Worm (Caenorhabditis elegans) whole organism, midembryonic: ENCODE results near the gene K08D8.4.

Source experiments
- T22C8.4 ChIP-seq: fragments of 200-800 bp; sonication (Bioruptor generic); IDR thresholded peaks from 2 replicates; pipeline ENCODE4 v1.3.6; 2022; ENCODE audit warnings: missing genetic modification characterization, missing compliant biosample characterization
- cog-1 ChIP-seq: sonication (generic microtip); optimal IDR thresholded peaks from 2 replicates; lab custom pipeline; 2016; ENCODE audit warnings: missing genetic modification characterization, missing compliant biosample characterization
- med-1 ChIP-seq: sonication (generic microtip); optimal IDR thresholded peaks from 2 replicates; lab custom pipeline; 2017; ENCODE audit warnings: missing genetic modification characterization, mild to moderate bottlenecking, missing compliant biosample characterization, antibody characterized with exemption, missing genetic modification reagents; ENCODE audit not compliant: insufficient read depth
- tab-1 ChIP-seq: fragments of 200-800 bp; sonication (Bioruptor generic); IDR thresholded peaks from 2 replicates; pipeline ENCODE4 v1.3.6; 2022; ENCODE audit warnings: missing genetic modification characterization, missing compliant biosample characterization

DNA sequence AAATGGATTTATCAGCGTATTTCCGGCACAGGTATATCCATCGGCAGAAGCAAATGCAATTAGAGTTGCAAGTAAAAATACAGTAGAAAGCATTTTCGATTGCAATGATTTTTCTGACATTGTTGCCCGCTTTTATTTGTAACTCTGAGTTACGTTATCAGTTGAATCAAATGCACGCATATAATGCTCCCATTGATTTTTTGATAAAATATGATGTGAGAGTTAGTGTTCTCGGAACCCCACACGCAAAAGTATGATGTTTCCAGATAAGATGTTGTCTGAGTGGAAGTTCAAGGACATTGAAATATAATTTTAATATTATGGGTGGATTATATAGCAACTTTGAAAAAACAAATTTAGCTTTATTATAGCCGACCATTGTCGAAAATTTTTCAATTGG, 2.2 kb upstream of the K08D8.4 start, which contains the start of gene K08D8.5:
- TF ChIP-seq cog-1 = no peak
- no peak for TF ChIP-seq tab-1 (GFP tag; lab: Robert Waterston, UW)
- no peak for TF ChIP-seq T22C8.4 (GFP tag; lab: Robert Waterston, UW)
- no peak for TF ChIP-seq med-1
